Worm (Caenorhabditis elegans) whole organism, late embryonic: ENCODE results near the gene brap-2.
A peak's percentile ranks its signal among the peaks of the same experiment; 100 is the strongest.

Experiments
- C08G9.2 ChIP-seq: sonication (generic microtip); optimal IDR thresholded peaks from 2 replicates; lab custom pipeline; 2016; ENCODE audit warnings: mild to moderate bottlenecking, missing genetic modification characterization, moderate library complexity, missing compliant biosample characterization
- C38D4.7 ChIP-seq: fragments of 200-800 bp; sonication (Bioruptor generic); optimal IDR thresholded peaks from 2 replicates; lab custom pipeline; 2018; ENCODE audit warnings: mild to moderate bottlenecking, missing genetic modification characterization, moderate library complexity, missing compliant biosample characterization
- F13H6.1 ChIP-seq: sonication (generic microtip); optimal IDR thresholded peaks from 2 replicates; lab custom pipeline; 2016; ENCODE audit warnings: missing genetic modification characterization, missing compliant biosample characterization
- T23F11.4 ChIP-seq: fragments of 200-800 bp; sonication (Bioruptor generic); optimal IDR thresholded peaks from 2 replicates; lab custom pipeline; 2018; ENCODE audit warnings: mild to moderate bottlenecking, missing genetic modification characterization, missing compliant biosample characterization
- ama-1 ChIP-seq: fragments of 150-350 bp; optimal IDR thresholded peaks from 2 replicates; lab custom pipeline; 2014
- ceh-14 ChIP-seq: sonication (generic microtip); optimal IDR thresholded peaks from 2 replicates; lab custom pipeline; 2016; ENCODE audit warnings: missing genotype, missing genetic modification characterization, missing compliant biosample characterization
- ceh-2 ChIP-seq: sonication (generic microtip); optimal IDR thresholded peaks from 2 replicates; lab custom pipeline; 2016; ENCODE audit warnings: missing genotype, missing genetic modification characterization, missing compliant biosample characterization
- ceh-22 ChIP-seq: sonication (generic microtip); optimal IDR thresholded peaks from 2 replicates; lab custom pipeline; 2017; ENCODE audit warnings: missing biosample characterization, missing genetic modification characterization
- ceh-30 ChIP-seq: fragments of 150-350 bp; optimal IDR thresholded peaks from 2 replicates; lab custom pipeline; 2014; ENCODE audit warnings: missing biosample characterization, missing genetic modification characterization
- ceh-34 ChIP-seq: sonication (generic microtip); optimal IDR thresholded peaks from 2 replicates; lab custom pipeline; 2016; ENCODE audit warnings: mild to moderate bottlenecking, missing genetic modification characterization, missing compliant biosample characterization
- ceh-6 ChIP-seq: fragments of 200-800 bp; sonication (Bioruptor generic); optimal IDR thresholded peaks from 2 replicates; lab custom pipeline; 2018; ENCODE audit warnings: mild to moderate bottlenecking, missing genetic modification characterization, missing compliant biosample characterization
- ceh-9 ChIP-seq: sonication (generic microtip); optimal IDR thresholded peaks from 2 replicates; lab custom pipeline; 2016; ENCODE audit warnings: mild to moderate bottlenecking, missing genetic modification characterization, inconsistent platforms, missing compliant biosample characterization
- che-1 ChIP-seq: sonication (generic microtip); optimal IDR thresholded peaks from 2 replicates; lab custom pipeline; 2016; ENCODE audit warnings: mild to moderate bottlenecking, missing genetic modification characterization, missing compliant biosample characterization
- dmd-4 ChIP-seq: sonication (generic microtip); optimal IDR thresholded peaks from 2 replicates; lab custom pipeline; 2016; ENCODE audit warnings: borderline replicate concordance, missing genetic modification characterization, missing compliant biosample characterization
- dve-1 ChIP-seq: sonication (generic microtip); optimal IDR thresholded peaks from 2 replicates; lab custom pipeline; 2017; ENCODE audit warnings: antibody characterized with exemption, mild to moderate bottlenecking, missing genetic modification characterization, missing compliant biosample characterization
- elt-2 ChIP-seq: sonication (generic microtip); optimal IDR thresholded peaks from 2 replicates; lab custom pipeline; 2016; ENCODE audit warnings: missing genetic modification reagents, missing genetic modification characterization, missing compliant biosample characterization
- elt-4 ChIP-seq: sonication (generic microtip); optimal IDR thresholded peaks from 2 replicates; lab custom pipeline; 2016; ENCODE audit warnings: missing genetic modification characterization, missing compliant biosample characterization
- ets-4 ChIP-seq: sonication (generic microtip); optimal IDR thresholded peaks from 2 replicates; lab custom pipeline; 2016; ENCODE audit warnings: missing genetic modification characterization, missing compliant biosample characterization
- eyg-1 ChIP-seq: sonication (generic microtip); optimal IDR thresholded peaks from 2 replicates; lab custom pipeline; 2016; ENCODE audit warnings: missing genotype, missing genetic modification characterization, missing compliant biosample characterization
- fax-1 ChIP-seq: sonication (generic microtip); optimal IDR thresholded peaks from 2 replicates; lab custom pipeline; 2016; ENCODE audit warnings: missing genotype, missing genetic modification characterization, missing compliant biosample characterization
- fkh-6 ChIP-seq: sonication (generic microtip); optimal IDR thresholded peaks from 2 replicates; lab custom pipeline; 2016; ENCODE audit warnings: missing genetic modification characterization, missing compliant biosample characterization
- hlh-13 ChIP-seq: fragments of 200-800 bp; sonication (Bioruptor generic); optimal IDR thresholded peaks from 2 replicates; lab custom pipeline; 2018; ENCODE audit warnings: mild to moderate bottlenecking, missing genetic modification characterization, missing compliant biosample characterization
- hlh-15 ChIP-seq: sonication (generic microtip); optimal IDR thresholded peaks from 2 replicates; lab custom pipeline; 2016; ENCODE audit warnings: missing genetic modification characterization, missing compliant biosample characterization
- hlh-30 ChIP-seq: sonication (generic microtip); optimal IDR thresholded peaks from 2 replicates; lab custom pipeline; 2017; ENCODE audit warnings: antibody characterized with exemption, missing genetic modification characterization, missing compliant biosample characterization; ENCODE audit not compliant: insufficient read depth
- hlh-6 ChIP-seq: sonication (generic microtip); optimal IDR thresholded peaks from 2 replicates; lab custom pipeline; 2016; ENCODE audit warnings: missing genotype, missing genetic modification characterization, missing compliant biosample characterization
- lin-11 ChIP-seq: fragments of 200-800 bp; sonication (Bioruptor generic); optimal IDR thresholded peaks from 2 replicates; lab custom pipeline; 2018; ENCODE audit warnings: mild to moderate bottlenecking, missing genetic modification characterization, missing compliant biosample characterization
- madf-2 ChIP-seq: sonication (generic microtip); optimal IDR thresholded peaks from 2 replicates; lab custom pipeline; 2017; ENCODE audit warnings: missing genetic modification characterization, missing compliant biosample characterization
- mec-3 ChIP-seq: sonication (generic microtip); optimal IDR thresholded peaks from 2 replicates; lab custom pipeline; 2016; ENCODE audit warnings: borderline replicate concordance, missing genetic modification characterization, missing compliant biosample characterization
- nfya-1 ChIP-seq: sonication (generic microtip); optimal IDR thresholded peaks from 2 replicates; lab custom pipeline; 2017; ENCODE audit warnings: missing genetic modification characterization, mild to moderate bottlenecking, missing compliant biosample characterization, antibody characterized with exemption, moderate library complexity
- nhr-11 ChIP-seq: fragments of 150-350 bp; optimal IDR thresholded peaks from 2 replicates; lab custom pipeline; 2014; ENCODE audit warnings: missing biosample characterization, missing genetic modification characterization
- nhr-232 ChIP-seq: sonication (generic microtip); optimal IDR thresholded peaks from 2 replicates; lab custom pipeline; 2016; ENCODE audit warnings: missing genetic modification characterization, missing compliant biosample characterization
- odd-2 ChIP-seq: sonication (generic microtip); optimal IDR thresholded peaks from 2 replicates; lab custom pipeline; 2017; ENCODE audit warnings: antibody characterized with exemption, mild to moderate bottlenecking, missing genetic modification characterization, missing compliant biosample characterization
- pax-1 ChIP-seq: fragments of 150-350 bp; optimal IDR thresholded peaks from 2 replicates; lab custom pipeline; 2014; ENCODE audit warnings: missing biosample characterization, missing genetic modification characterization
- pha-2 ChIP-seq: sonication (generic microtip); optimal IDR thresholded peaks from 2 replicates; lab custom pipeline; 2017; ENCODE audit warnings: mild to moderate bottlenecking, missing genetic modification characterization, missing compliant biosample characterization
- pha-4 ChIP-seq: fragments of 150-350 bp; optimal IDR thresholded peaks from 2 replicates; lab custom pipeline; 2018; ENCODE audit warnings: missing biosample characterization, missing genetic modification reagents, missing genetic modification characterization
- sdc-2 ChIP-seq: sonication (generic microtip); optimal IDR thresholded peaks from 2 replicates; lab custom pipeline; 2016; ENCODE audit warnings: missing genotype, missing genetic modification characterization, missing compliant biosample characterization
- sox-2 ChIP-seq: fragments of 200-800 bp; sonication (Bioruptor generic); IDR thresholded peaks from 2 replicates; pipeline ENCODE4 v1.3.6; 2022; ENCODE audit warnings: missing genetic modification reagents, missing genetic modification characterization, missing compliant biosample characterization
- sox-4 ChIP-seq: sonication (generic microtip); optimal IDR thresholded peaks from 2 replicates; lab custom pipeline; 2017; ENCODE audit warnings: mild to moderate bottlenecking, missing genetic modification characterization, inconsistent platforms, missing compliant biosample characterization
- tbx-2 ChIP-seq: sonication (generic microtip); optimal IDR thresholded peaks from 2 replicates; lab custom pipeline; 2016; ENCODE audit warnings: missing genetic modification characterization, missing compliant biosample characterization
- tbx-7 ChIP-seq: sonication (generic microtip); optimal IDR thresholded peaks from 2 replicates; lab custom pipeline; 2016; ENCODE audit warnings: missing genotype, missing genetic modification characterization, missing compliant biosample characterization
- ttx-3 ChIP-seq: sonication (generic microtip); optimal IDR thresholded peaks from 2 replicates; lab custom pipeline; 2016; ENCODE audit warnings: missing genetic modification reagents, missing genetic modification characterization, missing compliant biosample characterization
- unc-3 ChIP-seq, 2 experiments: fragments of 200-800 bp in 1 of 2; sonication (Bioruptor generic) in 1 of 2; sonication (generic microtip) in 1 of 2; conservative IDR thresholded peaks in 1 of 2; optimal IDR thresholded peaks in 1 of 2; 2 replicates each; pipeline versions ENCODE4 v1.3.6 to Lab custom; 2016 to 2022; ENCODE audit warnings: missing compliant biosample characterization in 2 of 2, missing genetic modification characterization in 2 of 2, missing genetic modification reagents in 1 of 2
- unc-86 ChIP-seq: sonication (generic microtip); optimal IDR thresholded peaks from 2 replicates; lab custom pipeline; 2016; ENCODE audit warnings: missing genetic modification characterization, missing compliant biosample characterization
- zip-5 ChIP-seq: sonication (generic microtip); optimal IDR thresholded peaks from 2 replicates; lab custom pipeline; 2016; ENCODE audit warnings: missing genetic modification characterization, missing compliant biosample characterization
- ztf-16 ChIP-seq: sonication (generic microtip); optimal IDR thresholded peaks from 2 replicates; lab custom pipeline; 2017; ENCODE audit warnings: missing genetic modification characterization, missing compliant biosample characterization

The brap-2 gene

ce11 chrII:5379614-5380077 lies 13.3 kb downstream of the brap-2 start, which contains the start of gene pkc-3:
Gene pkc-3 (plus strand): TSS chrII:5380027.
- TF ChIP-seq dve-1 (tag; lab: Kevin White, UChicago) (peak; percentile 4), zip-5 (tag; lab: Kevin White, UChicago) (no peak), fax-1 (no peak), ceh-6 (GFP tag; lab: Kevin White, UChicago) (no peak), lin-11 (tag; lab: Kevin White, UChicago) (no peak), mec-3 (no peak), elt-4 (no peak), ets-4 (no peak), pha-2 (tag; lab: Kevin White, UChicago) (no peak), che-1 (tag; lab: Kevin White, UChicago) (no peak), nhr-11 (no peak), ama-1 (lab: Kevin White, UChicago) (peak; percentile 43), tbx-2 (tag; lab: Kevin White, UChicago) (peak; percentile 14), ceh-14 (tag; lab: Kevin White, UChicago) (no peak), ceh-2 (peak; percentile 9), F13H6.1 (tag; lab: Kevin White, UChicago) (no peak), T23F11.4 (peak; percentile 26), hlh-30 (tag; lab: Kevin White, UChicago) (peak; percentile 2), elt-2 (peak; percentile 74), dmd-4 (tag; lab: Kevin White, UChicago) (no peak), pax-1 (tag; lab: Kevin White, UChicago) (peak; percentile 26), odd-2 (no peak), fkh-6 (no peak), nfya-1 (tag; lab: Kevin White, UChicago) (peak; percentile 34), C08G9.2 (no peak), hlh-6 (tag; lab: Kevin White, UChicago) (no peak), hlh-13 (GFP tag; lab: Kevin White, UChicago) (no peak)

DNA sequence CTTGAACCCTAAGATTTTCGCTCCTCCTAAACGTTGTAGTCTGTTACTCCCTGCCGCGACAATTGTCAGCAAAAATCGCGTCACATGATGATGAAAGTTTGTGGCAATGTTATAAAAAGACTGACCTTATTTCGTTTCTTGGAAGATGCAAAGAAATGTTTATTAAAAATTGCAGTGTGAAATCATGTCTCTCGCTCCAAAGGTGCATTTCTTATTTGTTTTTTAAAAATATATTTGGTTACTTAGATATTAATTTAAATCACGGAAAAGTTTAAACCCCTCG lies 14.8 kb downstream of the brap-2 start:
- TF ChIP-seq ceh-34 (tag; lab: Kevin White, UChicago): no peak
- no peak for TF ChIP-seq C38D4.7 (GFP tag; lab: Kevin White, UChicago)
- no peak for TF ChIP-seq tbx-7 (tag; lab: Kevin White, UChicago)
- no peak for TF ChIP-seq nhr-11
- TF ChIP-seq nfya-1 (tag; lab: Kevin White, UChicago): no peak
- no peak for TF ChIP-seq hlh-15
- no peak for TF ChIP-seq sox-4 (tag; lab: Kevin White, UChicago)
- TF ChIP-seq ztf-16 (tag; lab: Kevin White, UChicago): no peak
- no peak for TF ChIP-seq ceh-6 (GFP tag; lab: Kevin White, UChicago)
- TF ChIP-seq hlh-30 (tag; lab: Kevin White, UChicago): no peak
- TF ChIP-seq ttx-3: no peak
- TF ChIP-seq mec-3: no peak
- TF ChIP-seq ceh-22 (tag; lab: Kevin White, UChicago): no peak
- no peak for TF ChIP-seq sdc-2
- TF ChIP-seq odd-2: no peak
- no peak for TF ChIP-seq hlh-6 (tag; lab: Kevin White, UChicago)
- TF ChIP-seq unc-86: no peak
- no peak for TF ChIP-seq elt-4
- no peak for TF ChIP-seq ceh-30 (tag; lab: Kevin White, UChicago)

- TF ChIP-seq ceh-30 (tag; lab: Kevin White, UChicago): no peak
- no peak for TF ChIP-seq nhr-232 (tag; lab: Kevin White, UChicago)
- TF ChIP-seq mec-3: no peak
- no peak for TF ChIP-seq pha-4
- TF ChIP-seq sox-2: no peak
- no peak for TF ChIP-seq ceh-9
- no peak for TF ChIP-seq lin-11 (tag; lab: Kevin White, UChicago)
- TF ChIP-seq C08G9.2: no peak
- TF ChIP-seq eyg-1 (tag; lab: Kevin White, UChicago): no peak
- no peak for TF ChIP-seq che-1 (tag; lab: Kevin White, UChicago)
- TF ChIP-seq ama-1 (lab: Kevin White, UChicago): no peak
- TF ChIP-seq unc-3 (GFP tag; conservative IDR thresholded peaks at IDR 0.05; lab: Robert Waterston, UW): no peak
- no peak for TF ChIP-seq unc-3 (tag; optimal IDR thresholded peaks at IDR 0.05; lab: Kevin White, UChicago)
- TF ChIP-seq hlh-6 (tag; lab: Kevin White, UChicago): no peak
- no peak for TF ChIP-seq elt-4
- no peak for TF ChIP-seq ttx-3
- TF ChIP-seq madf-2 (tag; lab: Kevin White, UChicago): no peak
Measured at ce11 chrII:5377467-5378238, 15.3 kb downstream of the brap-2 start, which contains the start of gene prdx-2. Gene prdx-2 (plus strand): TSS chrII:5378195.
